Worm (Caenorhabditis elegans): ENCODE data around the gene ztf-18.

Gene ztf-18

DNA sequence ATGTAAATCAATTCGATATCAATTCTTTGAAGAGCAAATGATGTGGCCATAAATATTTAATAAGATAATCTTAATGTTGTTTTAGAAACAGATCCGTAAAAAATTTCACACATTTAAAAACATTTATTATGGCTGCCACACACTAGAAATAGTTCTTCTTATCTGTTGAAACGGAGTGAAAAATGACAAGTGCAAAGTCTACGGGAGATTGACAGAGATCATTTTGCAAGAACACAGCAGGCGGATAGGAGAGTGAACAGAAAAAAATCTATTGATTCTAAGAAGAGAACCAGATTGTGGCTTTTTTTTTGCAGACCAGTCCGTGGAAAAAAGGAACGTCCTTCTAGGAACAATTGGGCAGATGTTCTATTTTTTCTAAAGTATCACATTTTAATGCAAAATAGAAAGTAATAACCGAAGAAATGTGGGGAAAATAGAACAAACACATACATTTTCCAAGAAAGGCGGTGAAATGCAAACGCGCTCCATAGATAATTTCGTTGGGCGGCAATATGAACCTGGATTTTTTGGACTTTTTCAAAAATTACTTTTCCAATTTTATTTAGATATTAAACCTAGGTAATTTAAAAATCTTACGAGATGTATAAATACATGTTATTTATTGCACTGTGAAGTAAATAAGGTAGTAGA lies 6.2 kb upstream of the ztf-18 start (continued):
- no peak for TF ChIP-seq mxl-3 (GFP tag; optimal IDR thresholded peaks at IDR 0.05)
- TF ChIP-seq ceh-82 (tag; optimal IDR thresholded peaks at IDR 0.05): no peak
- TF ChIP-seq mdt-29 (GFP tag; IDR thresholded peaks at IDR 0.05): no peak
- TF ChIP-seq pha-4 (GFP tag; IDR thresholded peaks at IDR 0.05): no peak
- TF ChIP-seq pha-4 (tag; optimal IDR thresholded peaks at IDR 0.05): peak; percentile 0
- no peak for TF ChIP-seq arid-1 (GFP tag; conservative IDR thresholded peaks at IDR 0.05)
- TF ChIP-seq tra-1 (GFP tag; IDR thresholded peaks at IDR 0.05): no peak
- no peak for TF ChIP-seq nhr-41 (GFP tag; IDR thresholded peaks at IDR 0.05)
- no peak for TF ChIP-seq skn-1 (tag; optimal IDR thresholded peaks at IDR 0.05)
- TF ChIP-seq ama-1 (optimal IDR thresholded peaks at IDR 0.05): no peak
- peak in 1 of 2 experiments; percentile 33 for TF ChIP-seq lsy-2 (tag; optimal IDR thresholded peaks at IDR 0.05)
- peak; percentile 92 for TF ChIP-seq lin-38 (GFP tag; IDR thresholded peaks at IDR 0.05)
- no peak for TF ChIP-seq lin-29 (GFP tag; IDR thresholded peaks at IDR 0.05)
- TF ChIP-seq unc-130 (GFP tag; optimal IDR thresholded peaks at IDR 0.05): no peak
- TF ChIP-seq daf-16 (GFP tag; optimal IDR thresholded peaks at IDR 0.05): no peak
- TF ChIP-seq daf-16 (tag; optimal IDR thresholded peaks at IDR 0.05): peak; percentile 17
- TF ChIP-seq aha-1 (tag): peak; percentile 98
- TF ChIP-seq hlh-30 (tag; optimal IDR thresholded peaks at IDR 0.05; ENCODE audit: insufficient read depth): no peak
- TF ChIP-seq unc-62 (GFP tag; optimal IDR thresholded peaks at IDR 0.05 in 1 of 2): peak in 1 of 2 experiments; percentile 87
- no peak for TF ChIP-seq unc-62 (tag; optimal IDR thresholded peaks at IDR 0.05)
- no peak for TF ChIP-seq lin-15B (tag; optimal IDR thresholded peaks at IDR 0.05)
- TF ChIP-seq lim-7 (GFP tag; IDR thresholded peaks at IDR 0.05): no peak
- TF ChIP-seq ZK546.5 (tag; optimal IDR thresholded peaks at IDR 0.05): no peak
- TF ChIP-seq pqm-1 (tag; optimal IDR thresholded peaks at IDR 0.05): peak; percentile 19
- peak; percentile 5 for TF ChIP-seq nhr-28 (tag; optimal IDR thresholded peaks at IDR 0.05)
- peak; percentile 27 for TF ChIP-seq dve-1 (tag; optimal IDR thresholded peaks at IDR 0.05; ENCODE audit: insufficient read depth)
- no peak for TF ChIP-seq nhr-102 (tag; optimal IDR thresholded peaks at IDR 0.05)
- peak; percentile 26 for TF ChIP-seq mes-2 (tag; optimal IDR thresholded peaks at IDR 0.05; ENCODE audit: poor library complexity, severe bottlenecking)
- TF ChIP-seq unc-39 (tag; optimal IDR thresholded peaks at IDR 0.05): no peak
- TF ChIP-seq ceh-62 (tag; optimal IDR thresholded peaks at IDR 0.05): no peak
- peak; percentile 6 for TF ChIP-seq mep-1 (tag; optimal IDR thresholded peaks at IDR 0.05)
- TF ChIP-seq T26A8.4 (GFP tag; IDR thresholded peaks at IDR 0.05): no peak
- TF ChIP-seq mdl-1 (tag; optimal IDR thresholded peaks at IDR 0.05): no peak
- no peak for TF ChIP-seq sdz-12 (GFP tag; optimal IDR thresholded peaks at IDR 0.05)

DNA sequence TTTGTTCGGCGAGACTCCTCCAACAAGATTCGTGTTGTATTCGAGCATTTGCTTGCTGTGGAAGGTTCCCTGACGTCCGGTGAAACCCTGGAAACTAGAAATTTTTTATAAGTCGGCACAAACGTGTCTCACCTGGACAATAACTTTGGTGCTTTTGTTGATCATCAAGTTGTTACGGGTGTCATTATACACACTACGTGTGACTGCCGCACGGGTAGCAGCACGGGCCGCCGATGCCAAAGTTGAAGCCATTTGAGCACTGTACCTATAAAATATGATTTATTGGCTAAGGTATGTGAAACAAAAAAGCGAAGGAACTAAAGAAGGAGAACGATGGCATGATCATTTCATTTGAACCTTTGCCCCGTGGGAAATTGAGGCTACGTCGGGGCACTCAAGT lies 5.6 kb upstream of the ztf-18 start, which contains the start of gene sucl-2:
sucl-2 (minus strand) TSS at position 265 of the 400 bp plus-strand sequence.
- no peak for TF ChIP-seq ceh-62 (tag; optimal IDR thresholded peaks at IDR 0.05)
- TF ChIP-seq Y105C5A.15 (GFP tag; IDR thresholded peaks at IDR 0.05): no peak
- TF ChIP-seq dmd-8 (GFP tag; IDR thresholded peaks at IDR 0.05): 0 out of 2 replicates have a peak, but pooled peaks have one; percentile 51
- no peak for TF ChIP-seq spr-3 (GFP tag; optimal IDR thresholded peaks at IDR 0.05)

DNA sequence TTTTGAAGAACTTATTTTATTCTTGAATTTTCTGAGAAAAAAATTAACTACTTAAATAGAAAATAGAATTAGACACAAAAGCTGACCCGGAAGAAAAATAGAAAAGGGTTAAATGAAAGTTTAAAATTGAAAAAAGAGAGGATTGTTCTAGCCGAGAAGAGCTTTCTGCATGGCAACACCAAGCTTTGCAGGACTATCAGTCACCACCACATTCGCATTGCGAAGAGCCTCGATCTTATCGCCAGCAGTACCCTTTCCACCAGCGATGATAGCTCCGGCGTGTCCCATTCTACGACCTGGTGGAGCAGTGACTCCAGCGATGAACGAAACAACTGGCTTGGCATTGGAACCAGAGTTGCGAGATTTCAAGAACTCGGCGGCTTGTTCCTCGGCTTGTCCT lies 4.6 kb upstream of the ztf-18 start:
- TF ChIP-seq hmg-1.1 (GFP tag; IDR thresholded peaks at IDR 0.05) (no peak), madf-9 (GFP tag; conservative IDR thresholded peaks at IDR 0.05) (no peak), F26F4.8 (GFP tag; conservative IDR thresholded peaks at IDR 0.05) (0 out of 2 replicates have a peak, but pooled peaks have one; percentile 19), F37D6.2 (tag; optimal IDR thresholded peaks at IDR 0.05) (no peak), Y105C5A.15 (GFP tag; IDR thresholded peaks at IDR 0.05) (0 out of 2 replicates have a peak, but pooled peaks have one; percentile 37), ceh-62 (tag; optimal IDR thresholded peaks at IDR 0.05) (no peak), daf-19 (GFP tag; conservative IDR thresholded peaks at IDR 0.05) (no peak), mdt-29 (GFP tag; IDR thresholded peaks at IDR 0.05) (0 out of 2 replicates have a peak, but pooled peaks have one; percentile 14), arid-1 (GFP tag; conservative IDR thresholded peaks at IDR 0.05) (0 out of 2 replicates have a peak, but pooled peaks have one; percentile 26), tra-1 (GFP tag; IDR thresholded peaks at IDR 0.05) (no peak), mxl-2 (GFP tag; conservative IDR thresholded peaks at IDR 0.05) (no peak), lin-38 (GFP tag; IDR thresholded peaks at IDR 0.05) (peak; percentile 61), ama-1 (optimal IDR thresholded peaks at IDR 0.05) (no peak), set-16 (GFP tag; IDR thresholded peaks at IDR 0.05) (peak; percentile 31; the same call in 1 of the 2 replicates)
